Fruit fly (Drosophila melanogaster): ENCODE measurements around the gene CG13384.

CG13384 gene

DNA sequence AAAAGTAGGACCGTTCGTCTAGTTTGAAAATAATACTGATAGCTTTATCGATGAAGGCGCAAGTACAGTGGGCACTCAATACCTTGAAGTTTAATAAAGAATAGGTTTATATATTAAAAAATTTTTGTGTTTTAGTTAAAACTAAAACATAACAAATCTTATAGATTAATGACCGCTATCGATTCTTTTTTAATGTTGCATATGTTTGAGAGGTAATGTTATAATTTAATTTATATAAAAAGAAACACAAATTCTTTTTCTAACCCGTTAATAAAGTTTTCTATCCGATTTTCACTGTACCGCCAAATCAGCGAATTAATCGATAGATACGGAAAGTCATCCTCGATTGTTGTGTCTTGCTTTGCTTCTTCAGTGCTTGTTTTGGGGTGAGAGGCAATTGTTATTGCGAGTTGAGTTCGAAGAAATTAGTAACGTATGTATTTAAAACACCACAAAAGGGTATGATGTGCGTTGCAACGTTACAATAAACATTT is at the start of gene CG13384, which contains the start of gene Dad1:
CG13384 (plus strand) TSS at position 348 of the 494 bp plus-strand sequence.
Dad1 (minus strand) TSS at position 30 of the 494 bp plus-strand sequence.
- TF ChIP-seq EcR (GFP tag; optimal IDR thresholded peaks at IDR 0.05) (peak; percentile 22), Snoo (tag; optimal IDR thresholded peaks at IDR 0.05) (peak; percentile 92), CG4496 (GFP tag; IDR thresholded peaks at IDR 0.05) (peak; percentile 88), CG14655 (GFP tag; optimal IDR thresholded peaks at IDR 0.05) (peak; percentile 93), CG17806 (tag; optimal IDR thresholded peaks at IDR 0.05) (peak; percentile 92), rn (GFP tag; IDR thresholded peaks at IDR 0.05) (peak; percentile 81), Ets98B (GFP tag; IDR thresholded peaks at IDR 0.05) (peak; percentile 76), D1 (tag; optimal IDR thresholded peaks at IDR 0.05) (peak; percentile 86), CG13204 (GFP tag; optimal IDR thresholded peaks at IDR 0.05) (no peak), CG15710 (tag; optimal IDR thresholded peaks at IDR 0.05) (peak; percentile 95), CG8159 (tag; optimal IDR thresholded peaks at IDR 0.05) (peak; percentile 96), CG10348 (GFP tag; IDR thresholded peaks at IDR 0.05) (peak; percentile 61; the same call in 1 of the 2 replicates), CG9948 (tag; optimal IDR thresholded peaks at IDR 0.05) (peak; percentile 92), CG12605 (GFP tag; IDR thresholded peaks at IDR 0.05) (peak; percentile 78), Pif1B (GFP tag; optimal IDR thresholded peaks at IDR 0.05) (peak; percentile 69), CG8301 (tag; optimal IDR thresholded peaks at IDR 0.05) (peak; percentile 86), CG34367 (tag; optimal IDR thresholded peaks at IDR 0.05) (peak; percentile 86), Pif1A (GFP tag; optimal IDR thresholded peaks at IDR 0.05) (peak; percentile 33), CG32121 (GFP tag; IDR thresholded peaks at IDR 0.05) (peak; percentile 90), gl (tag; optimal IDR thresholded peaks at IDR 0.05) (peak; percentile 30), fd96Ca (GFP tag; IDR thresholded peaks at IDR 0.05) (no peak)

DNA sequence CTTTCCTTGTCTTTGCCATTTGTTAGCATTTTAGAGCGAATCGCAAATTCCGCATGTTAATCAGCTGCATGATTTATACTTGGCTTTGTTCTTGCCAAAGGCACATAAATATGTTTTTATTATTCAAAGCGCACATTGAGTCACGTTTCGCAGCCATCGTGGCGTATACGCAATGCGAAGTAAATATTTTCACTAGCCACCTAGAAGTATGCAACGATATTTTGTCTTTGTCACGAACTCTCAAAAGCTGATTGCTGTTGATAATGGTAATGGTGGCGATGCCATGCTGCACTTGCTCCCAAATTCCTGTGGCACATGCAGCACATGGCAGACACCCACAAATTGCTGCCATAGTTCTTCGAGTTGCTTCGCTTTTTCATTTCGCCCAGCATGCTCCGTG is 49.5 kb upstream of the CG13384 start:
- TF ChIP-seq CG13204 (GFP tag; optimal IDR thresholded peaks at IDR 0.05) (no peak), Ets98B (GFP tag; IDR thresholded peaks at IDR 0.05) (0 out of 2 replicates have a peak, but pooled peaks have one; percentile 9), Pif1A (GFP tag; optimal IDR thresholded peaks at IDR 0.05) (peak; percentile 11), D1 (tag; optimal IDR thresholded peaks at IDR 0.05) (no peak), CG4496 (GFP tag; IDR thresholded peaks at IDR 0.05) (peak; percentile 81), CG34367 (tag; optimal IDR thresholded peaks at IDR 0.05) (peak; percentile 4), CG14655 (GFP tag; optimal IDR thresholded peaks at IDR 0.05) (peak; percentile 6)

- no peak for TF ChIP-seq CG17806 (tag; optimal IDR thresholded peaks at IDR 0.05)
- no peak for TF ChIP-seq Pif1A (GFP tag; optimal IDR thresholded peaks at IDR 0.05)
- no peak for TF ChIP-seq CG14655 (GFP tag; optimal IDR thresholded peaks at IDR 0.05)
- no peak for TF ChIP-seq CG34367 (tag; optimal IDR thresholded peaks at IDR 0.05)
These were observed 46.2 kb upstream of the CG13384 start, which contains the start of gene witty for dm6 chr2L:8338039-8338438. Gene witty, plus strand, starts transcription at chr2L:8338287.

DNA sequence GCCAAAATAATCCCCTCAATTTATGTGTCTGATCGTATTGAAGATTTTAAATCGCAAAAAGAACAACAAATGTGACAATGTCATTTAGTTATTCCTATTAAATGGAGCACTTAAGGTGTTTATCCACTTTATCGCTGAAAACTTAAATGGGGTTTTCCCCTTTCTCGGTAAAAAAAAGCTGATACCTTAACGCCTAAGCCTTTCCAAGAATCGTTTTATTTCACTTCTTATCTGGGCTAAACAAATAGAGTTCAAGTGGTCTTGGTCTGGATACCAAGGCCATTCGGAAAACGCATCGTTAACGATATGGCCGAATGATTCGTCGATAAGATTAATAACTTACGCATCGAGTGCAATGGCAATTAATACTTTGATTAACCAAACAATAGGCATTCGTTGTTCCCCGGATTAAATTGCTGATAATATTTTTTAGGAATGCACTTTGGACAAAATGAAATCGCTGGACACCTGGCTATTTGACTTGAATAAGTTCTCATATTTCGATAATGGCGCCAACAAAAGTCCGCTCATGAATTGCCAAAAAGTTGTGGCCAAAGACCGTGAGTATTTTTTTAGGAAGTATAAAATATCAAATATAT is 44.4 kb upstream of the CG13384 start:
- TF ChIP-seq CG17806 (tag; optimal IDR thresholded peaks at IDR 0.05) (no peak), CG4496 (GFP tag; IDR thresholded peaks at IDR 0.05) (no peak), CG14655 (GFP tag; optimal IDR thresholded peaks at IDR 0.05) (no peak), CG15710 (tag; optimal IDR thresholded peaks at IDR 0.05) (no peak), Snoo (tag; optimal IDR thresholded peaks at IDR 0.05) (no peak), CG13204 (GFP tag; optimal IDR thresholded peaks at IDR 0.05) (no peak), CG12605 (GFP tag; IDR thresholded peaks at IDR 0.05) (no peak), D1 (tag; optimal IDR thresholded peaks at IDR 0.05) (no peak), Pif1A (GFP tag; optimal IDR thresholded peaks at IDR 0.05) (no peak), CG32121 (GFP tag; IDR thresholded peaks at IDR 0.05) (no peak), EcR (GFP tag; optimal IDR thresholded peaks at IDR 0.05) (no peak), Pif1B (GFP tag; optimal IDR thresholded peaks at IDR 0.05) (no peak), fd96Ca (GFP tag; IDR thresholded peaks at IDR 0.05) (no peak), CG9948 (tag; optimal IDR thresholded peaks at IDR 0.05) (no peak), rn (GFP tag; IDR thresholded peaks at IDR 0.05) (no peak), CG8159 (tag; optimal IDR thresholded peaks at IDR 0.05) (no peak), CG8301 (tag; optimal IDR thresholded peaks at IDR 0.05) (no peak)

DNA sequence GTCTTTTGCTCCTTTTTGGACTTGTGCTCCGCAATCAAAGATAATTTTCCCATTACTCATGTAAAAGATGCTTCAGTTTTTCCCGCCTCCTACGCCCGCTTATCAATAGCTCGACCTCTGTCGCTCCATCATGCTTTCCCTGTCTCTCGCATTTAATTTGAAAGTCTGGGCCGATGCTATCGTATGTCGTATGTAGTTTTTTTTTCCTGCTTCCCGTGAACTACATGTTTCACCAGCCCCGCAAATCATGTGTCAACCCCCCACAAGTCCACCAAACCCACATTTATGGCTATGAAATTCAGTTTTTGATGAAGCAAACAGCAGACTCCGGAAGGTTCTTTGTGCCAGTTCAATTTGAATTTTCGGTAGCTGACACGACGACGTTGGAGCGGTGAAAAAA is 41.9 kb upstream of the CG13384 start, which contains the start of gene CG14273:
CG14273 (plus strand) TSS at position 301 of the 400 bp plus-strand sequence.
- TF ChIP-seq Ets98B (GFP tag; IDR thresholded peaks at IDR 0.05) (no peak), CG13204 (GFP tag; optimal IDR thresholded peaks at IDR 0.05) (no peak), Pif1B (GFP tag; optimal IDR thresholded peaks at IDR 0.05) (no peak), gl (tag; optimal IDR thresholded peaks at IDR 0.05) (no peak), CG15710 (tag; optimal IDR thresholded peaks at IDR 0.05) (no peak), CG9948 (tag; optimal IDR thresholded peaks at IDR 0.05) (no peak), Snoo (tag; optimal IDR thresholded peaks at IDR 0.05) (no peak), CG8159 (tag; optimal IDR thresholded peaks at IDR 0.05) (no peak), rn (GFP tag; IDR thresholded peaks at IDR 0.05) (no peak), CG14655 (GFP tag; optimal IDR thresholded peaks at IDR 0.05) (no peak), CG32121 (GFP tag; IDR thresholded peaks at IDR 0.05) (no peak), CG34367 (tag; optimal IDR thresholded peaks at IDR 0.05) (no peak), fd96Ca (GFP tag; IDR thresholded peaks at IDR 0.05) (no peak), CG8301 (tag; optimal IDR thresholded peaks at IDR 0.05) (no peak), Pif1A (GFP tag; optimal IDR thresholded peaks at IDR 0.05) (no peak)

DNA sequence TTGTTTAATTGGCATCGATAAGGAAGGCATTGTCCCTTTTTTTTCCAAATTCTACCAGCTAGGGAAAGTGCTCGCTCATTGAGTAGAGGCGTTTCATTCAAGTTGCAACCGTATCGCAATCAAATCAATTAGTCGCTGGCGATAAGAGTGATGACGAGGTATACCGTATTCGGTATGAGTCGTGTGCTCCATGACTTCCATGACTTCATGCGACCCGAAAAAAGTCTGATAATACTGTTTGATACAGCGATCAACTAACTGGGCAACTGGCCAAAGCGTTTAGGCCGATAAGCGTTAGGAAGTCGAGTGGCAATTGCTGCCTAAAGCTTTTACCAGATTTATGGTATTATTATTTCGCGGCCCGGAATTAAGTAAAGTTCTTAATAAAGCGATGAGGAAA is 39.7 kb upstream of the CG13384 start:
- no peak for TF ChIP-seq fd96Ca (GFP tag; IDR thresholded peaks at IDR 0.05)
- no peak for TF ChIP-seq D1 (tag; optimal IDR thresholded peaks at IDR 0.05)
- no peak for TF ChIP-seq CG8301 (tag; optimal IDR thresholded peaks at IDR 0.05)
- TF ChIP-seq CG14655 (GFP tag; optimal IDR thresholded peaks at IDR 0.05), result no peak
- TF ChIP-seq CG12605 (GFP tag; IDR thresholded peaks at IDR 0.05), result no peak
- TF ChIP-seq CG4496 (GFP tag; IDR thresholded peaks at IDR 0.05), result no peak
- no peak for TF ChIP-seq Pif1B (GFP tag; optimal IDR thresholded peaks at IDR 0.05)
- no peak for TF ChIP-seq CG17806 (tag; optimal IDR thresholded peaks at IDR 0.05)
- TF ChIP-seq Snoo (tag; optimal IDR thresholded peaks at IDR 0.05), result no peak
- no peak for TF ChIP-seq Pif1A (GFP tag; optimal IDR thresholded peaks at IDR 0.05)
- TF ChIP-seq CG13204 (GFP tag; optimal IDR thresholded peaks at IDR 0.05), result no peak
- TF ChIP-seq Ets98B (GFP tag; IDR thresholded peaks at IDR 0.05), result no peak
- no peak for TF ChIP-seq rn (GFP tag; IDR thresholded peaks at IDR 0.05)
- no peak for TF ChIP-seq CG9948 (tag; optimal IDR thresholded peaks at IDR 0.05)
- no peak for TF ChIP-seq gl (tag; optimal IDR thresholded peaks at IDR 0.05)

Data from whole organism, pupa.